Worm (Caenorhabditis elegans) whole organism, L1 larva: ENCODE data around the gene srbc-8.

ENCODE experiments used
- aha-1 ChIP-seq: fragments of 150-350 bp; optimal IDR thresholded peaks from 2 replicates; lab custom pipeline; 2014; ENCODE audit warnings: missing biosample characterization, missing genetic modification characterization
- lin-15B ChIP-seq: fragments of 150-350 bp; sonication (generic microtip); optimal IDR thresholded peaks from 3 replicates; lab custom pipeline; 2014; ENCODE audit warnings: missing biosample characterization, missing genetic modification characterization
- lsy-2 ChIP-seq, 2 experiments: fragments of 150-350 bp; optimal IDR thresholded peaks; 2 replicates each; lab custom pipeline; 2014; ENCODE audit warnings: missing biosample characterization in 2 of 2, missing genetic modification characterization in 2 of 2
- sptf-1 ChIP-seq: fragments of 150-350 bp; optimal IDR thresholded peaks from 2 replicates; lab custom pipeline; 2014; ENCODE audit warnings: missing biosample characterization, missing genetic modification characterization
- unc-30 ChIP-seq: sonication (generic microtip); optimal IDR thresholded peaks from 2 replicates; lab custom pipeline; 2017; ENCODE audit warnings: missing biosample characterization, missing genetic modification characterization
- ztf-4 ChIP-seq: fragments of 150-350 bp; optimal IDR thresholded peaks from 2 replicates; lab custom pipeline; 2014; ENCODE audit warnings: missing biosample characterization, missing genetic modification characterization

- no peak for TF ChIP-seq lin-15B (tag; lab: Kevin White, UChicago)
- TF ChIP-seq sptf-1 = no peak
- no peak for TF ChIP-seq lsy-2 (tag; optimal IDR thresholded peaks at IDR 0.05; lab: Kevin White, UChicago)
- no peak for TF ChIP-seq unc-30 (tag; lab: Kevin White, UChicago)
- TF ChIP-seq aha-1 (tag; lab: Kevin White, UChicago) = no peak
- TF ChIP-seq ztf-4 = no peak
Measured at ce11 chrV:7480949-7481348, 4.0 kb downstream of the srbc-8 start, which contains the start of gene C18B10.6.
